Worm (Caenorhabditis elegans) whole organism, late embryonic: ENCODE measurements around the gene F35C5.12.

Experiments
- C08G9.2 ChIP-seq: sonication (generic microtip); optimal IDR thresholded peaks from 2 replicates; lab custom pipeline; 2016; ENCODE audit warnings: mild to moderate bottlenecking, missing genetic modification characterization, moderate library complexity, missing compliant biosample characterization
- ama-1 ChIP-seq: fragments of 150-350 bp; optimal IDR thresholded peaks from 2 replicates; lab custom pipeline; 2014
- ceh-19 ChIP-seq: fragments of 200-800 bp; sonication (Bioruptor generic); optimal IDR thresholded peaks from 2 replicates; lab custom pipeline; 2018; ENCODE audit warnings: mild to moderate bottlenecking, missing genetic modification characterization, missing compliant biosample characterization
- fax-1 ChIP-seq: sonication (generic microtip); optimal IDR thresholded peaks from 2 replicates; lab custom pipeline; 2016; ENCODE audit warnings: missing genotype, missing genetic modification characterization, missing compliant biosample characterization
- fkh-10 ChIP-seq: fragments of 150-350 bp; optimal IDR thresholded peaks from 2 replicates; lab custom pipeline; 2014; ENCODE audit warnings: missing biosample characterization, missing genetic modification reagents, missing genetic modification characterization
- nhr-11 ChIP-seq: fragments of 150-350 bp; optimal IDR thresholded peaks from 2 replicates; lab custom pipeline; 2014; ENCODE audit warnings: missing biosample characterization, missing genetic modification characterization
- odd-2 ChIP-seq: sonication (generic microtip); optimal IDR thresholded peaks from 2 replicates; lab custom pipeline; 2017; ENCODE audit warnings: antibody characterized with exemption, mild to moderate bottlenecking, missing genetic modification characterization, missing compliant biosample characterization
- pha-2 ChIP-seq: sonication (generic microtip); optimal IDR thresholded peaks from 2 replicates; lab custom pipeline; 2017; ENCODE audit warnings: mild to moderate bottlenecking, missing genetic modification characterization, missing compliant biosample characterization
- sox-4 ChIP-seq: sonication (generic microtip); optimal IDR thresholded peaks from 2 replicates; lab custom pipeline; 2017; ENCODE audit warnings: mild to moderate bottlenecking, missing genetic modification characterization, inconsistent platforms, missing compliant biosample characterization
- unc-55 ChIP-seq: sonication (generic microtip); optimal IDR thresholded peaks from 2 replicates; lab custom pipeline; 2017; ENCODE audit warnings: missing biosample characterization, missing genetic modification reagents, missing genetic modification characterization

ce11 chrII:12888471-12888870 lies 25.9 kb downstream of the F35C5.12 start, which contains the start of gene F35C5.3:
- TF ChIP-seq ceh-19 (GFP tag; lab: Kevin White, UChicago) (no peak), pha-2 (tag; lab: Kevin White, UChicago) (no peak), C08G9.2 (tag; lab: Kevin White, UChicago) (no peak), unc-55 (no peak), fkh-10 (GFP tag; lab: Kevin White, UChicago) (no peak), sox-4 (tag; lab: Kevin White, UChicago) (no peak), fax-1 (tag; lab: Kevin White, UChicago) (no peak), nhr-11 (no peak), odd-2 (tag; lab: Kevin White, UChicago) (no peak), ama-1 (no peak)
